Worm (Caenorhabditis elegans) whole organism, late embryonic: ENCODE measurements around the gene F21C10.13.

Experiments used
- C38D4.7 ChIP-seq: fragments of 200-800 bp; sonication (Bioruptor generic); optimal IDR thresholded peaks from 2 replicates; lab custom pipeline; 2018; ENCODE audit warnings: mild to moderate bottlenecking, missing genetic modification characterization, moderate library complexity, missing compliant biosample characterization
- F13H6.1 ChIP-seq: sonication (generic microtip); optimal IDR thresholded peaks from 2 replicates; lab custom pipeline; 2016; ENCODE audit warnings: missing genetic modification characterization, missing compliant biosample characterization
- K09A11.1 ChIP-seq: sonication (generic microtip); optimal IDR thresholded peaks from 2 replicates; lab custom pipeline; 2017; ENCODE audit warnings: antibody characterized with exemption, mild to moderate bottlenecking, missing genetic modification characterization, missing compliant biosample characterization; ENCODE audit not compliant: insufficient read depth
- ahr-1 ChIP-seq: sonication (generic microtip); optimal IDR thresholded peaks from 2 replicates; lab custom pipeline; 2016; ENCODE audit warnings: missing genetic modification characterization, missing compliant biosample characterization
- ceh-18 ChIP-seq: sonication (generic microtip); optimal IDR thresholded peaks from 2 replicates; lab custom pipeline; 2016; ENCODE audit warnings: missing genetic modification characterization, missing compliant biosample characterization
- ceh-2 ChIP-seq: sonication (generic microtip); optimal IDR thresholded peaks from 2 replicates; lab custom pipeline; 2016; ENCODE audit warnings: missing genotype, missing genetic modification characterization, missing compliant biosample characterization
- ceh-22 ChIP-seq: sonication (generic microtip); optimal IDR thresholded peaks from 2 replicates; lab custom pipeline; 2017; ENCODE audit warnings: missing biosample characterization, missing genetic modification characterization
- ceh-48 ChIP-seq: sonication (generic microtip); optimal IDR thresholded peaks from 2 replicates; lab custom pipeline; 2016; ENCODE audit warnings: missing genetic modification characterization, inconsistent platforms, missing compliant biosample characterization
- ceh-6 ChIP-seq: fragments of 200-800 bp; sonication (Bioruptor generic); optimal IDR thresholded peaks from 2 replicates; lab custom pipeline; 2018; ENCODE audit warnings: mild to moderate bottlenecking, missing genetic modification characterization, missing compliant biosample characterization
- ceh-9 ChIP-seq: sonication (generic microtip); optimal IDR thresholded peaks from 2 replicates; lab custom pipeline; 2016; ENCODE audit warnings: mild to moderate bottlenecking, missing genetic modification characterization, inconsistent platforms, missing compliant biosample characterization
- che-1 ChIP-seq: sonication (generic microtip); optimal IDR thresholded peaks from 2 replicates; lab custom pipeline; 2016; ENCODE audit warnings: mild to moderate bottlenecking, missing genetic modification characterization, missing compliant biosample characterization
- dmd-4 ChIP-seq: sonication (generic microtip); optimal IDR thresholded peaks from 2 replicates; lab custom pipeline; 2016; ENCODE audit warnings: borderline replicate concordance, missing genetic modification characterization, missing compliant biosample characterization
- dve-1 ChIP-seq: sonication (generic microtip); optimal IDR thresholded peaks from 2 replicates; lab custom pipeline; 2017; ENCODE audit warnings: antibody characterized with exemption, mild to moderate bottlenecking, missing genetic modification characterization, missing compliant biosample characterization
- elt-2 ChIP-seq: sonication (generic microtip); optimal IDR thresholded peaks from 2 replicates; lab custom pipeline; 2016; ENCODE audit warnings: missing genetic modification reagents, missing genetic modification characterization, missing compliant biosample characterization
- eyg-1 ChIP-seq: sonication (generic microtip); optimal IDR thresholded peaks from 2 replicates; lab custom pipeline; 2016; ENCODE audit warnings: missing genotype, missing genetic modification characterization, missing compliant biosample characterization
- fax-1 ChIP-seq: sonication (generic microtip); optimal IDR thresholded peaks from 2 replicates; lab custom pipeline; 2016; ENCODE audit warnings: missing genotype, missing genetic modification characterization, missing compliant biosample characterization
- fkh-10 ChIP-seq: fragments of 150-350 bp; optimal IDR thresholded peaks from 2 replicates; lab custom pipeline; 2014; ENCODE audit warnings: missing biosample characterization, missing genetic modification reagents, missing genetic modification characterization
- fkh-6 ChIP-seq: sonication (generic microtip); optimal IDR thresholded peaks from 2 replicates; lab custom pipeline; 2016; ENCODE audit warnings: missing genetic modification characterization, missing compliant biosample characterization
- hlh-30 ChIP-seq: sonication (generic microtip); optimal IDR thresholded peaks from 2 replicates; lab custom pipeline; 2017; ENCODE audit warnings: antibody characterized with exemption, missing genetic modification characterization, missing compliant biosample characterization; ENCODE audit not compliant: insufficient read depth
- hlh-6 ChIP-seq: sonication (generic microtip); optimal IDR thresholded peaks from 2 replicates; lab custom pipeline; 2016; ENCODE audit warnings: missing genotype, missing genetic modification characterization, missing compliant biosample characterization
- hlh-8 ChIP-seq: sonication (generic microtip); optimal IDR thresholded peaks from 2 replicates; lab custom pipeline; 2016; ENCODE audit warnings: missing genotype, missing genetic modification characterization, missing compliant biosample characterization
- lim-6 ChIP-seq: sonication (generic microtip); optimal IDR thresholded peaks from 2 replicates; lab custom pipeline; 2016; ENCODE audit warnings: missing genetic modification characterization, missing compliant biosample characterization
- lin-11 ChIP-seq: fragments of 200-800 bp; sonication (Bioruptor generic); optimal IDR thresholded peaks from 2 replicates; lab custom pipeline; 2018; ENCODE audit warnings: mild to moderate bottlenecking, missing genetic modification characterization, missing compliant biosample characterization
- madf-2 ChIP-seq: sonication (generic microtip); optimal IDR thresholded peaks from 2 replicates; lab custom pipeline; 2017; ENCODE audit warnings: missing genetic modification characterization, missing compliant biosample characterization
- nfya-1 ChIP-seq: sonication (generic microtip); optimal IDR thresholded peaks from 2 replicates; lab custom pipeline; 2017; ENCODE audit warnings: missing genetic modification characterization, mild to moderate bottlenecking, missing compliant biosample characterization, antibody characterized with exemption, moderate library complexity
- nhr-11 ChIP-seq: fragments of 150-350 bp; optimal IDR thresholded peaks from 2 replicates; lab custom pipeline; 2014; ENCODE audit warnings: missing biosample characterization, missing genetic modification characterization
- nhr-232 ChIP-seq: sonication (generic microtip); optimal IDR thresholded peaks from 2 replicates; lab custom pipeline; 2016; ENCODE audit warnings: missing genetic modification characterization, missing compliant biosample characterization
- odd-2 ChIP-seq: sonication (generic microtip); optimal IDR thresholded peaks from 2 replicates; lab custom pipeline; 2017; ENCODE audit warnings: antibody characterized with exemption, mild to moderate bottlenecking, missing genetic modification characterization, missing compliant biosample characterization
- pha-2 ChIP-seq: sonication (generic microtip); optimal IDR thresholded peaks from 2 replicates; lab custom pipeline; 2017; ENCODE audit warnings: mild to moderate bottlenecking, missing genetic modification characterization, missing compliant biosample characterization
- pqm-1 ChIP-seq: sonication (generic microtip); optimal IDR thresholded peaks from 2 replicates; lab custom pipeline; 2016; ENCODE audit warnings: missing genetic modification characterization, missing compliant biosample characterization
- ref-2 ChIP-seq: sonication (generic microtip); optimal IDR thresholded peaks from 2 replicates; lab custom pipeline; 2016; ENCODE audit warnings: missing genetic modification characterization, missing compliant biosample characterization
- rnt-1 ChIP-seq: sonication (generic microtip); optimal IDR thresholded peaks from 2 replicates; lab custom pipeline; 2016; ENCODE audit warnings: missing genetic modification characterization, missing compliant biosample characterization
- syd-9 ChIP-seq: sonication (generic microtip); optimal IDR thresholded peaks from 2 replicates; lab custom pipeline; 2016; ENCODE audit warnings: mild to moderate bottlenecking, missing genetic modification characterization, moderate library complexity, missing compliant biosample characterization
- ttx-3 ChIP-seq: sonication (generic microtip); optimal IDR thresholded peaks from 2 replicates; lab custom pipeline; 2016; ENCODE audit warnings: missing genetic modification reagents, missing genetic modification characterization, missing compliant biosample characterization
- unc-42 ChIP-seq: sonication (generic microtip); optimal IDR thresholded peaks from 2 replicates; lab custom pipeline; 2016; ENCODE audit warnings: missing genotype, missing genetic modification characterization, missing compliant biosample characterization
- unc-86 ChIP-seq: sonication (generic microtip); optimal IDR thresholded peaks from 2 replicates; lab custom pipeline; 2016; ENCODE audit warnings: missing genetic modification characterization, missing compliant biosample characterization
- zip-5 ChIP-seq: sonication (generic microtip); optimal IDR thresholded peaks from 2 replicates; lab custom pipeline; 2016; ENCODE audit warnings: missing genetic modification characterization, missing compliant biosample characterization
- ztf-16 ChIP-seq: sonication (generic microtip); optimal IDR thresholded peaks from 2 replicates; lab custom pipeline; 2017; ENCODE audit warnings: missing genetic modification characterization, missing compliant biosample characterization

Gene F21C10.13

DNA sequence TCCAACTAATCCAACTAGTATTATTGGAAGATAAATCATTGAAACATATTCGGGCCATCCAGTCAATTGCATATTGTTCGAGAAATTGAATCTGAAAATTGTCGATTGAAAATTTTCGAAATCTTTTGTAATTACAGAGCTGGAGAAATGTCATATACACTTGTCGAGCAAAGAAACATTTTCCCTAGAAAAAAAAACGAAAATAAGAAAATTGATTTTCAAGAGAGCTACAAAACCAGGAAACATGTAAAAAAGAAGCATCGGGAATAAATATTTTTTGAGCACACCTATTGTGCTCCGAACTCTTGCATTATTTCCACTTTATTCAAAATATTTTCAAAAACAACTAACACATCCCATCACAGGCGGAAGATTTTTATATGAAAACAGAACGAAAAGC lies 21.0 kb upstream of the F21C10.13 start, which contains the start of gene frpr-6:
frpr-6 (minus strand) TSS at position 101 of the 400 bp plus-strand sequence.
- no peak for TF ChIP-seq nhr-11 (tag; lab: Kevin White, UChicago)
- TF ChIP-seq hlh-30: no peak
- no peak for TF ChIP-seq ceh-22
- TF ChIP-seq ceh-6 (GFP tag; lab: Kevin White, UChicago): no peak
- TF ChIP-seq ztf-16: no peak
- no peak for TF ChIP-seq ahr-1 (tag; lab: Kevin White, UChicago)
- no peak for TF ChIP-seq ref-2 (tag; lab: Kevin White, UChicago)

DNA sequence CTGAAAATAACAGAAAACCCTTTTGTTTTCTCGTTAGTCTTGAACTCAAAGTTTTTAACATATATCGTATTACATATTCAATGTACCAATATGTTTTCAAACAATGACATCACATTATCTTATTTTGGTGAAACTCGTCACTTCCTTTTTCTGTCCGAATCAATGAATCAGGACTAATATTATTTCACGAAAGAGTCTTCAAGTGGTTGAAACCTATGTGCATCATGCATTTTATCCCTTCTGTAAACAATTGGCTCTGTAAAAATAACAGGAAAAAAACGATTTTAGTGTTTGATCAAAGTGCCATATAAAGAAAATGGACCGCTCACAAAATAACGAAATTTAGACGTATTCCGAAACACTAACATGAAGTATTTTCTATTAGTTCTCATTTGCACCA lies 13.9 kb upstream of the F21C10.13 start, which contains the start of gene F21C10.18:
F21C10.18 (plus strand) TSS at position 301 of the 400 bp plus-strand sequence.
- TF ChIP-seq unc-42 (tag; lab: Kevin White, UChicago) (no peak), odd-2 (tag; lab: Kevin White, UChicago) (no peak), fkh-10 (GFP tag; lab: Kevin White, UChicago) (no peak), zip-5 (tag; lab: Kevin White, UChicago) (no peak), ztf-16 (no peak), eyg-1 (tag; lab: Kevin White, UChicago) (no peak), lim-6 (tag; lab: Kevin White, UChicago) (no peak), F13H6.1 (no peak), ttx-3 (tag; lab: Kevin White, UChicago) (no peak), ceh-18 (no peak), ceh-6 (GFP tag; lab: Kevin White, UChicago) (no peak), nhr-11 (tag; lab: Kevin White, UChicago) (no peak), pha-2 (no peak), rnt-1 (no peak), pqm-1 (tag; lab: Kevin White, UChicago) (no peak), madf-2 (no peak), hlh-6 (tag; lab: Kevin White, UChicago) (no peak), ceh-9 (tag; lab: Kevin White, UChicago) (no peak), dve-1 (tag; lab: Kevin White, UChicago) (no peak), nfya-1 (tag; lab: Kevin White, UChicago) (no peak)
- TF ChIP-seq, all 69 proteins: peak for 0

DNA sequence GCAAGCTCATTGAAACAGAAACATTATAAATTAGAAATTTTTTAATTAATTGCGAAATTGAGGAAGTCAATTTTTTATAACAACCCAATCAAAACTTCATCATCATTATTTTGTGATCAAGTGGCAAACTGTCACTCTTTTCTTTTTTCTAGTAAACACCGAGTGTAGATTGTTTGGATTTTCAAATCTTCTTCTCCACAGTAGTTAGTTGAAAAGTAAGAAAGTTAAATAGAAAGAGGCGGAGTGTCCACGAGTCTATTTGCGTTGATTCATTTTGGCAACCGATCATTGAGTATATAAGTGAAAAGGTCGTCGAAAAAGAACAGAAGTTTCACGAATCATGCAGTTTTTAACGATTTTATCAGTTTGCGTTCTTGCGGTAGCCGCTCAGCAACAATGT lies 12.8 kb upstream of the F21C10.13 start, which contains the start of gene pqn-31:
pqn-31 (plus strand) TSS at position 301 of the 400 bp plus-strand sequence.
- TF ChIP-seq ttx-3 (tag; lab: Kevin White, UChicago): no peak

ce11 chrV:9111957-9112356 lies 10.1 kb upstream of the F21C10.13 start:
- TF ChIP-seq syd-9 (tag; lab: Kevin White, UChicago): no peak
- no peak for TF ChIP-seq lin-11 (tag; lab: Kevin White, UChicago)
- TF ChIP-seq K09A11.1: no peak
- TF ChIP-seq ceh-18: peak; percentile 47

DNA sequence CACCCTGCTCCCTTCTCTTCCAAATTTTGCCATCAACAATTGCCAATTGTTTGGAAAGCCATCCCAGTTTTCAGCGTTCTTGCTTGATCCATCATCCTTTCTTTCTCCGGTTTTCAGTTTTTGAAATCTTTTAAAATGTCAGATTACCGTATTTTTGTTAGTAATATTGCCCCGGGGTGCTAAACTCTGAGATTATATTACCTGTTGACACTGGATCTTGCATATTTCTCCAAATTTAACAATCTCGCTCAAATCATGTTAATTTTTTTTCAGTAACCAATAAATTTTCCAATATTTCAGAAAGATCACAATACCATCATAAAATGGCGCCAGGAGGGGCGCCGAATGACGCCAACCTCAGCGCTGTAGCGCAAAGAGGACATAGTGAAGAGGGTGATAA lies 9.6 kb upstream of the F21C10.13 start, which contains the start of gene F21C10.7:
F21C10.7 (plus strand) TSS at position 301 of the 400 bp plus-strand sequence.
- TF ChIP-seq unc-42 (tag; lab: Kevin White, UChicago) (no peak), che-1 (no peak), ceh-2 (tag; lab: Kevin White, UChicago) (no peak)

DNA sequence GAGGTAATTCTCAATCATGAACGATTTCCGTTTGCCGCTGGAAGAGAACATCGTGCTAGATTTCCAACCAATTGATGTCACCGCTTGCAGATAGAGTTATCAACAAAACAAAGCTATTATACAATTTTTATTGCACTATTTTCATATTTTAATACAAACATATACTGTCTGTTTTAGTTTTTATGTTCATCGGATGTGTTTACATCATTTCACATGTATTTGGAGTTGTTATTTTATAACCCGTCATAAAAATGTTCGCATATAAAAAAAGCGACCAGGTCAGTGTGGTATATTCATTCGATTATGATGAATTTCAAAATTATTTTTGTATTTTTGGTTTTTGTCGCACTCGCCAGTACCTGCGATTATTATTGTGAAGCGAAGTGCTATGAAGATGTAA lies 1.1 kb downstream of the F21C10.13 start, which contains the start of gene F21C10.11:
F21C10.11 (plus strand) TSS at position 301 of the 400 bp plus-strand sequence.
- TF ChIP-seq lim-6 (tag; lab: Kevin White, UChicago) (no peak), unc-86 (tag; lab: Kevin White, UChicago) (no peak), eyg-1 (tag; lab: Kevin White, UChicago) (no peak), madf-2 (no peak)

ce11 chrV:9124180-9124579 lies 2.1 kb downstream of the F21C10.13 start, which contains the start of gene F21C10.6:
Gene F21C10.6, plus strand, starts transcription at chrV:9124480.
- TF ChIP-seq ref-2 (tag; lab: Kevin White, UChicago) (no peak), ttx-3 (tag; lab: Kevin White, UChicago) (no peak), nhr-232 (tag; lab: Kevin White, UChicago) (no peak), hlh-8 (no peak), ceh-2 (tag; lab: Kevin White, UChicago) (no peak), nfya-1 (tag; lab: Kevin White, UChicago) (no peak), ahr-1 (tag; lab: Kevin White, UChicago) (no peak), C38D4.7 (no peak), dmd-4 (no peak), fax-1 (tag; lab: Kevin White, UChicago) (no peak), ceh-48 (tag; lab: Kevin White, UChicago) (no peak), zip-5 (tag; lab: Kevin White, UChicago) (no peak), fkh-6 (tag; lab: Kevin White, UChicago) (no peak), elt-2 (tag; lab: Kevin White, UChicago) (no peak)
